Fruit fly (Drosophila melanogaster) whole organism: ENCODE measurements around the gene mRpL32.

Experiments
- CG8478 ChIP-seq: fragments of >200 bp; optimal IDR thresholded peaks from 2 replicates; lab custom pipeline; 2018; ENCODE audit warnings: inconsistent platforms
- Dll ChIP-seq: fragments of >200 bp; optimal IDR thresholded peaks from 2 replicates; lab custom pipeline; 2017
- EcR ChIP-seq, 2 experiments: fragments of >200 bp; optimal IDR thresholded peaks; 2 replicates each; lab custom pipeline; 2017; ENCODE audit warnings: missing biosample characterization in 2 of 2, missing genetic modification characterization in 2 of 2, missing genetic modification reagents in 2 of 2
- pan ChIP-seq: fragments of >200 bp; optimal IDR thresholded peaks from 2 replicates; lab custom pipeline; 2017
- psq ChIP-seq: fragments of >200 bp; optimal IDR thresholded peaks from 2 replicates; lab custom pipeline; 2017
- usp ChIP-seq: fragments of >200 bp; optimal IDR thresholded peaks from 2 replicates; lab custom pipeline; 2017; ENCODE audit warnings: missing biosample characterization, missing genetic modification characterization, mixed read lengths

The mRpL32 gene

DNA sequence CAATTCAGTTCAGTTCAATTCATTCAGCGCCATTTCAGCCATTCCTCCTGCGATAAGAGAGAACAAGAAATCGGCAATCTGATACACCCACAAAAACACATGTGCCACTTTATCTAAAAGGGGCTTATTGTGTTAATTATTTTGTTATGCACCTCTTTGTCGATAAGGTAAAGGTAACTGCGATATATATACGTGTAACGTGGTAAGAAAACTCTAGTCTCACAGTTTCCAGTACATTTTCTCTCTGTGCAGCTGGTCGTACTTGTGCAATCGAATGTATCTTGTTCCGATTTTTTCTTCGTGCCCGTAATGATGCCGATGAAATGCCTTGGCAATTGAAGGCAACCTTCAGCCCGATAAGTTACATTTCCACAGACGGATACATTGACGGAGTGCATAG, 34.9 kb downstream of the mRpL32 start:
- TF ChIP-seq Dll (lab: Kevin White, UChicago) (no peak), CG8478 (lab: Kevin White, UChicago) (no peak), pan (lab: Kevin White, UChicago) (no peak), psq (lab: Kevin White, UChicago) (no peak), EcR (GFP tag; optimal IDR thresholded peaks at IDR 0.05; lab: Kevin White, UChicago) (no peak), usp (GFP tag; lab: Kevin White, UChicago) (no peak)

- TF ChIP-seq usp (GFP tag; lab: Kevin White, UChicago) (no peak), CG8478 (lab: Kevin White, UChicago) (no peak)
These were observed 37.5 kb downstream of the mRpL32 start for dm6 chr3R:31290195-31290594.

- TF ChIP-seq CG8478 (lab: Kevin White, UChicago): no peak
- TF ChIP-seq usp (GFP tag; lab: Kevin White, UChicago): no peak
- TF ChIP-seq pan (lab: Kevin White, UChicago): no peak
- TF ChIP-seq psq (lab: Kevin White, UChicago): no peak
These were observed 43.0 kb downstream of the mRpL32 start for dm6 chr3R:31295694-31296093.

- no peak for TF ChIP-seq pan (lab: Kevin White, UChicago)
- TF ChIP-seq Dll (lab: Kevin White, UChicago): no peak
- TF ChIP-seq CG8478 (lab: Kevin White, UChicago): no peak
- TF ChIP-seq EcR (GFP tag; optimal IDR thresholded peaks at IDR 0.05; lab: Kevin White, UChicago): no peak
- no peak for TF ChIP-seq psq (lab: Kevin White, UChicago)
- TF ChIP-seq usp (GFP tag; lab: Kevin White, UChicago): no peak
These were observed 44.3 kb downstream of the mRpL32 start for dm6 chr3R:31296989-31297388.

DNA sequence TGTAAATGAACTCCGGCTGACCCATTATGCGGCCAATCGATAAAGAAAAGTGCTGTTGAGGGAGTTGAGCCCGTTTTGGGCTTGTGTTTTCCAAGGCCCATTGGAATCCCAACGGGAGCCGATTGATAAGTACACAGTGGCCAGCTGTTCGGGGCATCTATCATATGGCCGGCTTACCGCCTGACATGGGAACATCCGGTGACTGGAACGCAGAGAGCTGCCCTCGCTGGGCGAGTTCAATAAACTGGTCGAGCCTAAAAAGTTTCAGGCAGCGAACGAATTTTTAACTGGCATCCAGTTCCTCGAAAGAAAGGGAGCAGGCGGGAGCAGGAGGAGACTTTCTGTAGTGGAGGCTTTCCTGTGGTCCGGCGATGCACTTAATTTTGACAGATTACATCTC, 48.9 kb downstream of the mRpL32 start:
- peak in 1 of 2 experiments; percentile 28 for TF ChIP-seq EcR (GFP tag; optimal IDR thresholded peaks at IDR 0.05; lab: Kevin White, UChicago)
- TF ChIP-seq usp (GFP tag; lab: Kevin White, UChicago): no peak
- TF ChIP-seq Dll (lab: Kevin White, UChicago): peak; percentile 32
